Worm (Caenorhabditis elegans) whole organism, L3 larva: Measurements from ENCODE around the gene thoc-2.

ENCODE experiments used
- R02D3.7 ChIP-seq: fragments of 150-350 bp; optimal IDR thresholded peaks from 2 replicates; lab custom pipeline; 2014; ENCODE audit warnings: missing biosample characterization, missing genetic modification characterization
- ZK546.5 ChIP-seq: sonication (generic microtip); optimal IDR thresholded peaks from 2 replicates; lab custom pipeline; 2017; ENCODE audit warnings: missing biosample characterization, missing genetic modification characterization
- aly-2 ChIP-seq: fragments of 150-350 bp; optimal IDR thresholded peaks from 2 replicates; lab custom pipeline; 2014; ENCODE audit warnings: missing biosample characterization, missing genetic modification characterization
- ama-1 ChIP-seq: fragments of 150-350 bp; optimal IDR thresholded peaks from 2 replicates; lab custom pipeline; 2018
- ceh-16 ChIP-seq: sonication (generic microtip); optimal IDR thresholded peaks from 2 replicates; lab custom pipeline; 2017; ENCODE audit warnings: missing biosample characterization, missing genetic modification characterization
- ceh-28 ChIP-seq: fragments of 150-350 bp; optimal IDR thresholded peaks from 2 replicates; lab custom pipeline; 2014; ENCODE audit warnings: missing biosample characterization, missing genetic modification reagents, missing genetic modification characterization
- ceh-82 ChIP-seq: fragments of 150-350 bp; optimal IDR thresholded peaks from 2 replicates; lab custom pipeline; 2014; ENCODE audit warnings: missing biosample characterization, missing genetic modification characterization
- ceh-9 ChIP-seq: sonication (generic microtip); optimal IDR thresholded peaks from 2 replicates; lab custom pipeline; 2018; ENCODE audit warnings: missing biosample characterization, missing genetic modification characterization
- daf-12 ChIP-seq: fragments of 150-350 bp; optimal IDR thresholded peaks from 2 replicates; lab custom pipeline; 2014; ENCODE audit warnings: missing biosample characterization, missing genetic modification reagents, missing genetic modification characterization
- egl-27 ChIP-seq: sonication (generic microtip); optimal IDR thresholded peaks from 4 replicates; lab custom pipeline; 2017; ENCODE audit warnings: missing biosample characterization, missing genetic modification reagents, missing genetic modification characterization
- egl-5 ChIP-seq: fragments of 150-350 bp; optimal IDR thresholded peaks from 2 replicates; lab custom pipeline; 2017; ENCODE audit warnings: missing biosample characterization, missing genetic modification reagents, missing genetic modification characterization, inconsistent platforms
- elt-1 ChIP-seq: fragments of 150-350 bp; optimal IDR thresholded peaks from 2 replicates; lab custom pipeline; 2014; ENCODE audit warnings: missing biosample characterization, missing genetic modification characterization
- elt-2 ChIP-seq: sonication (generic microtip); optimal IDR thresholded peaks from 2 replicates; lab custom pipeline; 2016; ENCODE audit warnings: missing genetic modification reagents, mild to moderate bottlenecking, missing genetic modification characterization, missing compliant biosample characterization
- elt-3 ChIP-seq, 3 experiments: fragments of 150-350 bp in 1 of 3; sonication (generic microtip) in 2 of 3; optimal IDR thresholded peaks; 2 replicates in 2 of 3; 4 replicates in 1 of 3; lab custom pipeline; 2014 to 2017; ENCODE audit warnings: missing biosample characterization in 3 of 3, missing genetic modification characterization in 3 of 3
- eor-1 ChIP-seq, 2 experiments: fragments of 150-350 bp; optimal IDR thresholded peaks; 2 replicates each; lab custom pipeline; 2014 to 2018; ENCODE audit warnings: missing biosample characterization in 2 of 2, missing genetic modification characterization in 2 of 2
- fkh-10 ChIP-seq: sonication (generic microtip); optimal IDR thresholded peaks from 2 replicates; lab custom pipeline; 2017; ENCODE audit warnings: missing biosample characterization, missing genetic modification reagents, missing genetic modification characterization
- fkh-2 ChIP-seq: fragments of 150-350 bp; optimal IDR thresholded peaks from 2 replicates; lab custom pipeline; 2014; ENCODE audit warnings: missing biosample characterization, missing genetic modification reagents, missing genetic modification characterization
- fos-1 ChIP-seq: fragments of 150-350 bp; optimal IDR thresholded peaks from 2 replicates; lab custom pipeline; 2014; ENCODE audit warnings: missing biosample characterization, missing genetic modification characterization
- hmg-11 ChIP-seq: sonication (generic microtip); optimal IDR thresholded peaks from 2 replicates; lab custom pipeline; 2016; ENCODE audit warnings: missing genetic modification characterization, missing compliant biosample characterization
- jun-1 ChIP-seq: fragments of 150-350 bp; optimal IDR thresholded peaks from 2 replicates; lab custom pipeline; 2014; ENCODE audit warnings: missing biosample characterization, missing genetic modification reagents, missing genetic modification characterization
- lin-15B ChIP-seq: fragments of 150-350 bp; optimal IDR thresholded peaks from 2 replicates; lab custom pipeline; 2014; ENCODE audit warnings: missing biosample characterization, missing genetic modification characterization
- lin-39 ChIP-seq: fragments of 150-350 bp; optimal IDR thresholded peaks from 2 replicates; lab custom pipeline; 2018; ENCODE audit warnings: missing biosample characterization, missing genetic modification reagents, missing genetic modification characterization
- lsy-12 ChIP-seq: sonication (generic microtip); optimal IDR thresholded peaks from 2 replicates; lab custom pipeline; 2016; ENCODE audit warnings: mild to moderate bottlenecking, missing genetic modification characterization, missing compliant biosample characterization
- mdl-1 ChIP-seq: fragments of 150-350 bp; optimal IDR thresholded peaks from 2 replicates; lab custom pipeline; 2014; ENCODE audit warnings: missing biosample characterization, missing genetic modification characterization
- mml-1 ChIP-seq: fragments of 150-350 bp; sonication (generic microtip); optimal IDR thresholded peaks from 3 replicates; lab custom pipeline; 2014; ENCODE audit warnings: missing biosample characterization, missing genetic modification characterization
- nfya-1 ChIP-seq: sonication (generic microtip); optimal IDR thresholded peaks from 2 replicates; lab custom pipeline; 2017; ENCODE audit warnings: missing genetic modification characterization, mild to moderate bottlenecking, missing compliant biosample characterization, antibody characterized with exemption, moderate library complexity; ENCODE audit not compliant: insufficient read depth
- nhr-11 ChIP-seq: fragments of 150-350 bp; optimal IDR thresholded peaks from 2 replicates; lab custom pipeline; 2014; ENCODE audit warnings: missing biosample characterization, missing genetic modification characterization
- nhr-12 ChIP-seq: fragments of 150-350 bp; optimal IDR thresholded peaks from 2 replicates; lab custom pipeline; 2014; ENCODE audit warnings: missing biosample characterization, missing genetic modification characterization
- nhr-23 ChIP-seq: fragments of 150-350 bp; optimal IDR thresholded peaks from 2 replicates; lab custom pipeline; 2014; ENCODE audit warnings: missing biosample characterization, missing genetic modification reagents, missing genetic modification characterization
- nhr-237 ChIP-seq: fragments of 150-350 bp; optimal IDR thresholded peaks from 2 replicates; lab custom pipeline; 2014; ENCODE audit warnings: missing biosample characterization, missing genetic modification characterization
- nhr-25 ChIP-seq: sonication (generic microtip); optimal IDR thresholded peaks from 2 replicates; lab custom pipeline; 2017; ENCODE audit warnings: missing biosample characterization, missing genetic modification characterization
- nhr-28 ChIP-seq: fragments of 150-350 bp; optimal IDR thresholded peaks from 2 replicates; lab custom pipeline; 2014; ENCODE audit warnings: missing biosample characterization, missing genetic modification characterization
- nhr-43 ChIP-seq: sonication (generic microtip); optimal IDR thresholded peaks from 2 replicates; lab custom pipeline; 2016; ENCODE audit warnings: mild to moderate bottlenecking, missing genetic modification characterization, missing compliant biosample characterization; ENCODE audit not compliant: poor library complexity, severe bottlenecking
- nhr-67 ChIP-seq: fragments of 150-350 bp; optimal IDR thresholded peaks from 2 replicates; lab custom pipeline; 2014; ENCODE audit warnings: missing biosample characterization, missing genetic modification characterization
- nhr-76 ChIP-seq: fragments of 150-350 bp; sonication (generic microtip); optimal IDR thresholded peaks from 5 replicates; lab custom pipeline; 2014; ENCODE audit warnings: missing biosample characterization, missing genetic modification characterization
- nhr-77 ChIP-seq: fragments of 150-350 bp; optimal IDR thresholded peaks from 2 replicates; lab custom pipeline; 2014; ENCODE audit warnings: missing biosample characterization, missing genetic modification characterization
- pha-4 ChIP-seq: fragments of 150-350 bp; optimal IDR thresholded peaks from 2 replicates; lab custom pipeline; 2014; ENCODE audit warnings: missing biosample characterization, missing genetic modification reagents, missing genetic modification characterization
- pqm-1 ChIP-seq: fragments of 150-350 bp; optimal IDR thresholded peaks from 2 replicates; lab custom pipeline; 2017; ENCODE audit warnings: missing biosample characterization, missing genetic modification characterization, inconsistent platforms
- sea-2 ChIP-seq: fragments of 150-350 bp; sonication (generic microtip); optimal IDR thresholded peaks from 4 replicates; lab custom pipeline; 2014; ENCODE audit warnings: missing biosample characterization, missing genetic modification reagents, missing genetic modification characterization
- skn-1 ChIP-seq: fragments of 150-350 bp; optimal IDR thresholded peaks from 2 replicates; lab custom pipeline; 2014; ENCODE audit warnings: missing biosample characterization, missing genetic modification characterization
- snpc-4 ChIP-seq: fragments of 150-350 bp; optimal IDR thresholded peaks from 2 replicates; lab custom pipeline; 2014; ENCODE audit warnings: missing biosample characterization, missing genetic modification characterization
- tbx-2 ChIP-seq: sonication (generic microtip); optimal IDR thresholded peaks from 2 replicates; lab custom pipeline; 2016; ENCODE audit warnings: mild to moderate bottlenecking, missing genetic modification characterization, missing compliant biosample characterization
- unc-39 ChIP-seq: sonication (generic microtip); optimal IDR thresholded peaks from 4 replicates; lab custom pipeline; 2017; ENCODE audit warnings: missing biosample characterization, missing genetic modification characterization
- unc-62 ChIP-seq: fragments of 150-350 bp; sonication (generic microtip); optimal IDR thresholded peaks from 4 replicates; lab custom pipeline; 2014; ENCODE audit warnings: missing biosample characterization, missing genetic modification reagents, missing genetic modification characterization
- zag-1 ChIP-seq: fragments of 150-350 bp; optimal IDR thresholded peaks from 2 replicates; lab custom pipeline; 2014; ENCODE audit warnings: missing biosample characterization, missing genetic modification characterization
- ztf-11 ChIP-seq: fragments of 150-350 bp; optimal IDR thresholded peaks from 2 replicates; lab custom pipeline; 2014; ENCODE audit warnings: missing biosample characterization, missing genetic modification characterization
- ztf-4 ChIP-seq: fragments of 150-350 bp; optimal IDR thresholded peaks from 2 replicates; lab custom pipeline; 2014; ENCODE audit warnings: missing biosample characterization, missing genetic modification characterization

Gene thoc-2

DNA sequence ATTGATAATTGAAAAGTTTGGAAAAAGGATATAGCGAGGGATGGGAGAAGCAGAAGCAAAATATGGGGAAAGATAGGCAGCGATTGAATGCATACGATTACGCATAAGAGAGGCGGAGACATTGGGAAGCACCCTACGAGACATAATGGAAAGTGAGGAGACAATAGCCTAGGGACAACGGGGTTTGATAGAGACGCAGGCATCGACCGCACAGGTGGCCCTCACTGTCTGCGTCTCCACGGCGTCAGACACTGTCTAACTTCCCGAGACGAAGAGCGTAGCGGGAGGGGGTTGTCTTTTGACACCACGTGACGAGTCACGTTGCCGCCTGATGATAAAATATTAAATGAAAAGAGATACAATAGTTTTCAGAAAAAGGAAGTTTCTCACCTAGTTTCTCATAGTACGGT lies 53.2 kb downstream of the thoc-2 start (continued):
- TF ChIP-seq nhr-237 (tag; lab: Kevin White, UChicago), result no peak
- no peak for TF ChIP-seq ceh-9
- no peak for TF ChIP-seq ztf-11
- TF ChIP-seq R02D3.7 (tag; lab: Kevin White, UChicago), result peak; percentile 65
- TF ChIP-seq pha-4 (tag; lab: Kevin White, UChicago), result peak; percentile 60
- TF ChIP-seq egl-5, result no peak
- TF ChIP-seq fkh-10, result no peak
- TF ChIP-seq tbx-2 (tag; lab: Kevin White, UChicago), result peak; percentile 79
- peak; percentile 67 for TF ChIP-seq pqm-1 (tag; lab: Kevin White, UChicago)
- peak; percentile 53 for TF ChIP-seq unc-62 (GFP tag; lab: Kevin White, UChicago)

DNA sequence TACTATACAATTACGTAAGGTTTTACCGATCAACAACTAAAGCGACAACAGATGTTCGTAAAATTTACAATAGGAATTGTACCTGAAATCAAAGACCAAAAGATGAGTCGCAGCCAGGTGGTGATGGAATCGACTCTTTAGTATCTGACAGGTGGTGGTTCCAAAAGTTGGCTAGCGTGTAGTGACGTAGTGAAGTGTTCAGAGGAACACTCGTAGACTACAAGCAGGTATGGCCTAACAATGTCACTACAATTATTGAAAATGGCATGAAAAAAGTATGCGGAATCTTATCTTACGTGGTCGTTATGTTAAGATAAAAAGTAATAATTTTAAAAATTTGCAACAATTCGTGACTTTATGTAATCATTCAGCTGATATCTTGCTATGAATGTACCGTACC lies 53.6 kb downstream of the thoc-2 start:
- TF ChIP-seq lsy-12 (no peak), nhr-237 (tag; lab: Kevin White, UChicago) (no peak), egl-27 (no peak), nhr-12 (no peak)

DNA sequence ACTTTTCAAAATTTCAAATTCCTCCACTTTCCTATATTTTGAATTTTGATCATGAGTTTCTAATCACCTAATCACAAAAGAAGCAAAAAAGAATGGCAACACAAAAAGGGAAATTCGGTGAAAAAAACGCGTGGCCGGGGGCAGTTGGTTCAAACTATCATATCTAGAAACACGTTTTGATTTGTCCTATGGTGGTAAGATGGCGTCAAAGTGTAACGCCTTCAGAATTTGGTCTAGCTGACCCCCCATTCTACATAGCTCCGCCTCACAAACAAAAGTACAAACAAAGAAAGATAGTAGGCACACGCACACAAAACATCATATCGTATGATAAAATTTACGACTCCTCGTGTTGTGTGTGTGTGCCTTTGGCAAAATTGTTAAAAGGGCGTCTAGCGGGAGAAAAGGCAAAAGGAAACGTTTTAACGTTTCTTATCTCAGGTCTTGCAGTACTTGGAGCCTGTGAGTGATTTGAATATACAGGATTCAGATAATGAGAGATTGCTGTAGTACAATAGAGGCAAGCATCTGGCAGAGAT lies 54.2 kb downstream of the thoc-2 start:
- TF ChIP-seq elt-3 (tag; optimal IDR thresholded peaks at IDR 0.05; lab: Kevin White, UChicago) (peak in 1 of 3 experiments; percentile 3), pha-4 (tag; lab: Kevin White, UChicago) (peak; percentile 19), nhr-67 (tag; lab: Kevin White, UChicago) (no peak), nhr-28 (tag; lab: Kevin White, UChicago) (no peak), aly-2 (no peak), ztf-11 (no peak), snpc-4 (tag; lab: Kevin White, UChicago) (no peak), ceh-9 (no peak), lsy-12 (no peak), nhr-11 (tag; lab: Kevin White, UChicago) (no peak), elt-2 (peak; percentile 91), ceh-28 (tag; lab: Kevin White, UChicago) (no peak), nhr-43 (tag; lab: Kevin White, UChicago) (peak; percentile 72), daf-12 (no peak), ZK546.5 (tag; lab: Kevin White, UChicago) (no peak), egl-5 (no peak), egl-27 (no peak), fkh-10 (no peak), jun-1 (tag; lab: Kevin White, UChicago) (no peak), hmg-11 (tag; lab: Kevin White, UChicago) (no peak), unc-62 (GFP tag; lab: Kevin White, UChicago) (no peak), nhr-23 (tag; lab: Kevin White, UChicago) (no peak), lin-15B (no peak), nhr-76 (tag; lab: Kevin White, UChicago) (no peak), nhr-237 (tag; lab: Kevin White, UChicago) (no peak), skn-1 (tag; lab: Kevin White, UChicago) (no peak), tbx-2 (tag; lab: Kevin White, UChicago) (no peak), ceh-82 (tag; lab: Kevin White, UChicago) (no peak), fkh-2 (tag; lab: Kevin White, UChicago) (no peak), zag-1 (tag; lab: Kevin White, UChicago) (no peak), mml-1 (tag; lab: Kevin White, UChicago) (no peak), nhr-25 (tag; lab: Kevin White, UChicago) (no peak), mdl-1 (peak; percentile 47), elt-1 (tag; lab: Kevin White, UChicago) (no peak), unc-39 (tag; lab: Kevin White, UChicago) (no peak), nfya-1 (no peak), ztf-4 (tag; lab: Kevin White, UChicago) (no peak), ceh-16 (tag; lab: Kevin White, UChicago) (no peak), R02D3.7 (tag; lab: Kevin White, UChicago) (no peak), fos-1 (tag; lab: Kevin White, UChicago) (no peak), pqm-1 (tag; lab: Kevin White, UChicago) (peak; percentile 89), nhr-77 (tag; lab: Kevin White, UChicago) (no peak), ama-1 (lab: Kevin White, UChicago) (no peak), sea-2 (GFP tag; lab: Kevin White, UChicago) (no peak), nhr-12 (no peak), lin-39 (tag; lab: Kevin White, UChicago) (no peak), eor-1 (tag; optimal IDR thresholded peaks at IDR 0.05; lab: Kevin White, UChicago) (no peak)
